Worm (Caenorhabditis elegans): ENCODE results near the gene fdgt-1.

DNA sequence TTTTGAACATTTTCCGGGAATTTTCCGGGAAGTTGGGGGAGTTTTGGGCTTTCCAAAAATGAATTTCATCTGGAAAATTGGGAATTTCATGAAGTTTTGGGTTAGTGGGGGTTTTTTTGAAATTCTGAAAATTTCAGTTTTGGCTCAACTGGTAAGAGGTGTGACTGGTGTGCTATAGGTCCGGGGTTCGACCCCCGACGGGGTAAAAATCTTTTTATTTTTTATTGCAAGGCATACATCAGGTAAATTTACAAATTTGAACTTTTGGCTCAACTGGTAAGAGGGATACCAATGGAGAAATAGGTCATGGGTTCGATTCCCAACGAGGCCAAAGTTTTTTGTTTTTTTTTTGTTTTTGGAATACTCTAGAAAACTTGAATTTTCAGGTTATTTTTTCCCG, 22.7 kb upstream of the fdgt-1 start:
- TF ChIP-seq nhr-237 (tag; optimal IDR thresholded peaks at IDR 0.05) (no peak), ZK546.5 (tag; optimal IDR thresholded peaks at IDR 0.05) (no peak), nhr-28 (tag; optimal IDR thresholded peaks at IDR 0.05) (no peak), sdz-12 (GFP tag; optimal IDR thresholded peaks at IDR 0.05) (no peak), zag-1 (tag; optimal IDR thresholded peaks at IDR 0.05) (no peak), unc-62 (GFP tag; optimal IDR thresholded peaks at IDR 0.05 in 1 of 2) (no peak), unc-62 (tag; optimal IDR thresholded peaks at IDR 0.05) (no peak), F37D6.2 (tag; optimal IDR thresholded peaks at IDR 0.05) (no peak), snpc-4 (tag; optimal IDR thresholded peaks at IDR 0.05) (no peak), aly-2 (tag; optimal IDR thresholded peaks at IDR 0.05) (no peak), nhr-25 (tag; optimal IDR thresholded peaks at IDR 0.05; ENCODE audit: borderline replicate concordance, insufficient read depth) (no peak)
